Fruit fly (Drosophila melanogaster): ENCODE data around the gene SA1.

Gene SA1

dm6 chr2L:6950096-6950495 is at the start of gene SA1, which contains the start of gene Gas41:
TSS of gene SA1 (plus strand) at chr2L:6950421.
TSS of gene Gas41 (minus strand) at chr2L:6950207.
- TF ChIP-seq Met (GFP tag; optimal IDR thresholded peaks at IDR 0.05) = no peak
- no peak for TF ChIP-seq vri (GFP tag; optimal IDR thresholded peaks at IDR 0.05)
- peak; percentile 89 for TF ChIP-seq CG10631 (GFP tag; optimal IDR thresholded peaks at IDR 0.05)
- TF ChIP-seq OdsH (GFP tag; optimal IDR thresholded peaks at IDR 0.05) = peak; percentile 92
- TF ChIP-seq eg (GFP tag; IDR thresholded peaks at IDR 0.05) = peak; percentile 80; the same call in 2 of the 3 replicates
- no peak for TF ChIP-seq CG9139 (GFP tag; optimal IDR thresholded peaks at IDR 0.05)
- TF ChIP-seq CG31627 (GFP tag; optimal IDR thresholded peaks at IDR 0.05) = peak; percentile 29
- peak in 1 of 2 experiments; percentile 13 for TF ChIP-seq salr (GFP tag; optimal IDR thresholded peaks at IDR 0.05)
- no peak for TF ChIP-seq CG16779 (tag; optimal IDR thresholded peaks at IDR 0.05)
- no peak for TF ChIP-seq fd85E (GFP tag; optimal IDR thresholded peaks at IDR 0.05)
- no peak for TF ChIP-seq spab (GFP tag; optimal IDR thresholded peaks at IDR 0.05)
- TF ChIP-seq CG6163 (GFP tag; IDR thresholded peaks at IDR 0.05) = no peak
- no peak for TF ChIP-seq ss (GFP tag; optimal IDR thresholded peaks at IDR 0.05)
- no peak for TF ChIP-seq dac (GFP tag; optimal IDR thresholded peaks at IDR 0.05)
- no peak for TF ChIP-seq CG8319 (GFP tag; optimal IDR thresholded peaks at IDR 0.05)
- TF ChIP-seq CG3032 (tag; optimal IDR thresholded peaks at IDR 0.05) = peak; percentile 90
- TF ChIP-seq fkh (GFP tag; optimal IDR thresholded peaks at IDR 0.05) = no peak
- TF ChIP-seq Ets96B (tag; optimal IDR thresholded peaks at IDR 0.05) = no peak
- TF ChIP-seq Eip93F (GFP tag; optimal IDR thresholded peaks at IDR 0.05) = peak; percentile 65
- TF ChIP-seq CG32006 (GFP tag; optimal IDR thresholded peaks at IDR 0.05) = no peak
- TF ChIP-seq Gug (GFP tag; IDR thresholded peaks at IDR 0.05) = peak; percentile 80
- TF ChIP-seq Hr39 (GFP tag; optimal IDR thresholded peaks at IDR 0.05) = no peak
- TF ChIP-seq CG11762 (GFP tag; optimal IDR thresholded peaks at IDR 0.05; ENCODE audit: insufficient read depth) = peak; percentile 29
- no peak for TF ChIP-seq CG6854 (GFP tag; optimal IDR thresholded peaks at IDR 0.05)
- peak; percentile 75 for TF ChIP-seq CG15336 (GFP tag; IDR thresholded peaks at IDR 0.05)
- TF ChIP-seq topi (GFP tag; optimal IDR thresholded peaks at IDR 0.05) = no peak
- peak; percentile 81 for TF ChIP-seq CG8119 (GFP tag; IDR thresholded peaks at IDR 0.05)
- TF ChIP-seq Eip78C (GFP tag) = no peak
- no peak for TF ChIP-seq Hr38 (GFP tag; optimal IDR thresholded peaks at IDR 0.05)
- TF ChIP-seq CG8632 (GFP tag; optimal IDR thresholded peaks at IDR 0.05) = no peak
- TF ChIP-seq svp (GFP tag) = no peak
- TF ChIP-seq Hr4 (GFP tag; optimal IDR thresholded peaks at IDR 0.05) = no peak
- TF ChIP-seq CG3919 (GFP tag; optimal IDR thresholded peaks at IDR 0.05) = no peak
- TF ChIP-seq Ets21C (GFP tag; optimal IDR thresholded peaks at IDR 0.05) = no peak
- no peak for TF ChIP-seq CG6808 (GFP tag; optimal IDR thresholded peaks at IDR 0.05)
- TF ChIP-seq CG10669 (GFP tag; optimal IDR thresholded peaks at IDR 0.05) = no peak
- no peak for TF ChIP-seq achi (GFP tag; optimal IDR thresholded peaks at IDR 0.05)
- TF ChIP-seq CG6792 (GFP tag; optimal IDR thresholded peaks at IDR 0.05) = peak; percentile 27
- TF ChIP-seq CG34406 (GFP tag; optimal IDR thresholded peaks at IDR 0.05) = no peak
- TF ChIP-seq CG6276 (GFP tag; optimal IDR thresholded peaks at IDR 0.05) = no peak
- no peak for TF ChIP-seq CG11902 (GFP tag; optimal IDR thresholded peaks at IDR 0.05)
- TF ChIP-seq Eip75B (GFP tag; optimal IDR thresholded peaks at IDR 0.05) = no peak
- peak; percentile 78 for TF ChIP-seq lz (GFP tag; optimal IDR thresholded peaks at IDR 0.05)
- TF ChIP-seq acj6 (GFP tag; optimal IDR thresholded peaks at IDR 0.05) = no peak
- TF ChIP-seq Blimp-1 (GFP tag; optimal IDR thresholded peaks at IDR 0.05) = no peak
- TF ChIP-seq Smox (GFP tag; optimal IDR thresholded peaks at IDR 0.05) = no peak
- peak; percentile 41 for TF ChIP-seq Sox15 (GFP tag; optimal IDR thresholded peaks at IDR 0.05)
- no peak for TF ChIP-seq CG7368 (GFP tag; optimal IDR thresholded peaks at IDR 0.05)
- no peak for TF ChIP-seq dsx (GFP tag; optimal IDR thresholded peaks at IDR 0.05; ENCODE audit: poor library complexity, severe bottlenecking)
- TF ChIP-seq CG11294 (GFP tag; IDR thresholded peaks at IDR 0.05) = peak; percentile 69; the same call in 1 of the 2 replicates
- TF ChIP-seq Sox14 (GFP tag; optimal IDR thresholded peaks at IDR 0.05) = no peak
- TF ChIP-seq net (GFP tag; optimal IDR thresholded peaks at IDR 0.05) = no peak
- TF ChIP-seq cyc (GFP tag; optimal IDR thresholded peaks at IDR 0.05) = no peak
